Worm (Caenorhabditis elegans) whole organism, dauer: ENCODE measurements around the gene clp-6.

ENCODE experiments used
- unc-62 ChIP-seq: sonication (generic microtip); optimal IDR thresholded peaks from 2 replicates; lab custom pipeline; 2017; ENCODE audit warnings: missing biosample characterization, missing genetic modification reagents, missing genetic modification characterization

Gene clp-6

ce11 chrIV:1403960-1404359, 30.9 kb downstream of the clp-6 start:
- TF ChIP-seq unc-62: no peak

DNA sequence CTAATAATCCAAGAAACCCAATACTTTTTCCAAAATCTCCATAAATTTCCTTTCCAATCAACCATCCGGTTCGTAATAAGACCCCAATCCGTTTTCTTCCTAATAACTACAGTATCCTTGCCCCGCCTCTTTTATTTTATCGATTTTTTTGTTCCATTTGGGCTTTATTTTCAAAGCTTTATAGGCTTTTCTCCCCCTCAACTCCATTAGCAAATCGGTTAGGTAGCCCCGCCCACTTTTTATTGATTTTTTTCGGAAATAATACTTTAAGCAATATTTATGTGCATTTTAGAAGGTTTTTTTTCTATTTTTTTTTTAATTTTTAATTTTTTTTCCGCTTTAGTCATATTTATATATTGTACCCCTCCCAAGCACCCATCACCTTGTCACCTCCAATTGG, 34.8 kb downstream of the clp-6 start:
- TF ChIP-seq unc-62: no peak

- TF ChIP-seq unc-62: no peak
Observed at ce11 chrIV:1397895-1398294, 36.9 kb downstream of the clp-6 start.

ce11 chrIV:1394077-1394476, 40.8 kb downstream of the clp-6 start:
- TF ChIP-seq unc-62: no peak

DNA sequence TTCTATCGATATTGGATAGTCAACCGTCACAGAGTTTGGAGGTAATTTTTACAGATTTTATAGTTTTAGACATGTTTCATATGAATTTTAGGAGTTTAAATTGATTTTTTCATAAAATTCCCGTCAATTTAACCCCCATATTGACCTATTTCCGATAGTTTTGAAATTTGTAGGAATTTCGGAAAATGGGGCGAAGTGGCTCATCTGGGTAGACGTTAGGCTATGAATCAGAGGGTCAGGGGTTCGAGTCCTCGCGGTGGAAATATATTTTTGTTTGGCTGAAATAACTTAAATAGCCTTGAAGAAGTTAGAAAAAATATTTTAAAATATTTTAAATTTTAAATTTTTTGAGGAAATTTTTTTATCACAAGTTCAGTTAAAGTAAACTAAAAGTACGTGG, 43.4 kb downstream of the clp-6 start:
- no peak for TF ChIP-seq unc-62

- no peak for TF ChIP-seq unc-62
Observed at ce11 chrIV:1390102-1390501, 44.7 kb downstream of the clp-6 start.

DNA sequence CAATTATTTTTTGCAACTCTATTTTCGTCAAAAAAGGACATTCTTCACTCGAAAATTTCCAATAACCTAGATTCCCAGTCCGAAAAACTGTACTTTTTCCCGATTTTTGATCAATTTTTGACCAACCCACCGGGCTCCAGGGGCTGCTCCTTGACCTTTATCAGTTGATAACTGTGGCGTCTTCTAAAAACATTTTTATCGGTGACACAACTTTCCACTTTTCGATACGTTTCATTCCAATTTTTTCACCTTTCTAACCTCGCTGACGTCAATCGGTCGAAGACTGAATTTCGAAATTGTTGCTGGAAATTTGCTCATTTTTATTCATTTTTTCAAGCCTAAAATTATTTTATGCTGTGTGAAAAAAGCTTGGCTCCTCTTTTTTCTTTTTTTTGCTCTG, 45.2 kb downstream of the clp-6 start:
- TF ChIP-seq unc-62: no peak

DNA sequence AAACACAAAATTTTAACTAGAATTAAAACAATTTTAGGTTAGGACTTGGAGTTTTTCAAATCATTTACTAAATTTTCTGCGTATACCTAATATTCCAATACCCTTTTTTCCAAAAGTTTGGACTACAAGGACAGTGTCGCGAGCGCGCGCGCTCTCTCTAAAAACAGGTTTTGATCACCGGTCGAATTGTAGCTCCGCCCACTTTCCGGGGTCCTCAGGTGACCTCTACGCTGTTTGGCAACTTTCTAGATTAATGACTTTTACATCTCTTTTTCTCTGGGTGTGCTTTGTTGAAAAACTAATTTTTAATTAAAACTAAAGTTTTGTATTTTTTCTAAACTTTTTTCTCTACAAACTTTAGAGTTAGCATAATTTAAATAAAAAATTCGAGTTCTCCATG, 45.8 kb downstream of the clp-6 start:
- no peak for TF ChIP-seq unc-62

- no peak for TF ChIP-seq unc-62
Observed at ce11 chrIV:1388079-1388478, 46.8 kb downstream of the clp-6 start.

ce11 chrIV:1385915-1386314, 48.9 kb downstream of the clp-6 start, which contains the start of gene nhr-41:
Gene nhr-41 (plus strand): TSS chrIV:1386215.
- TF ChIP-seq unc-62: no peak

ce11 chrIV:1385500-1385899, 49.3 kb downstream of the clp-6 start:
- no peak for TF ChIP-seq unc-62

- TF ChIP-seq unc-62: no peak
Observed at ce11 chrIV:1381596-1382274, 53.1 kb downstream of the clp-6 start.
